Worm (Caenorhabditis elegans) whole organism, L4 larva: ENCODE data around the gene tra-1.

Experiments
- D1046.2 ChIP-seq: fragments of 200-800 bp; sonication (Bioruptor generic); IDR thresholded peaks from 2 replicates; pipeline ENCODE4 v1.3.6; 2022; ENCODE audit warnings: missing genetic modification characterization, missing compliant biosample characterization
- F10B5.3 ChIP-seq: sonication (generic microtip); optimal IDR thresholded peaks from 2 replicates; lab custom pipeline; 2016; ENCODE audit warnings: mild to moderate bottlenecking, missing genetic modification characterization, missing compliant biosample characterization
- F26F4.8 ChIP-seq: fragments of 200-800 bp; sonication (Bioruptor generic); conservative IDR thresholded peaks from 2 replicates; pipeline ENCODE4 v1.3.6; 2022; ENCODE audit warnings: missing genetic modification characterization, missing compliant biosample characterization
- F49E8.2 ChIP-seq: sonication (generic microtip); optimal IDR thresholded peaks from 2 replicates; lab custom pipeline; 2016; ENCODE audit warnings: missing compliant biosample characterization, mild to moderate bottlenecking, missing genetic modification characterization, borderline replicate concordance
- T26A8.4 ChIP-seq: fragments of 200-800 bp; sonication (Bioruptor generic); IDR thresholded peaks from 2 replicates; pipeline ENCODE4 v1.3.6; 2022; ENCODE audit warnings: missing genetic modification characterization, missing compliant biosample characterization
- Y48G9A.11 ChIP-seq: fragments of 200-800 bp; sonication (Bioruptor generic); IDR thresholded peaks from 2 replicates; pipeline ENCODE4 v1.3.6; 2022; ENCODE audit warnings: missing genetic modification reagents, missing genetic modification characterization, missing compliant biosample characterization
- aha-1 ChIP-seq: fragments of 150-350 bp; peaks from one replicate; lab custom pipeline; 2014; ENCODE audit warnings: missing biosample characterization, missing genetic modification characterization
- aly-2 ChIP-seq: sonication (generic microtip); optimal IDR thresholded peaks from 2 replicates; lab custom pipeline; 2018; ENCODE audit warnings: missing biosample characterization, missing genetic modification characterization
- ama-1 ChIP-seq: fragments of 150-350 bp; optimal IDR thresholded peaks from 2 replicates; lab custom pipeline; 2014; ENCODE audit warnings: inconsistent platforms, mixed read lengths
- ceh-32 ChIP-seq: sonication (generic microtip); optimal IDR thresholded peaks from 2 replicates; lab custom pipeline; 2016; ENCODE audit warnings: mild to moderate bottlenecking, missing genetic modification characterization, missing compliant biosample characterization; ENCODE audit not compliant: poor library complexity
- ceh-44 ChIP-seq: fragments of 200-800 bp; sonication (Bioruptor generic); IDR thresholded peaks from 2 replicates; pipeline ENCODE4 v1.3.6; 2022; ENCODE audit warnings: missing genetic modification reagents, missing genetic modification characterization, missing compliant biosample characterization
- ceh-62 ChIP-seq: sonication (generic microtip); optimal IDR thresholded peaks from 2 replicates; lab custom pipeline; 2017; ENCODE audit warnings: missing biosample characterization, missing genetic modification characterization
- dmd-6 ChIP-seq: fragments of 200-800 bp; sonication (Bioruptor generic); IDR thresholded peaks from 2 replicates; pipeline ENCODE4 v1.3.6; 2022; ENCODE audit warnings: missing genetic modification reagents, missing genetic modification characterization, missing compliant biosample characterization
- dmd-8 ChIP-seq: fragments of 200-800 bp; sonication (Bioruptor generic); IDR thresholded peaks from 2 replicates; pipeline ENCODE4 v1.3.6; 2022; ENCODE audit warnings: missing genetic modification characterization, missing compliant biosample characterization
- dpl-1 ChIP-seq: fragments of 150-350 bp; optimal IDR thresholded peaks from 2 replicates; lab custom pipeline; 2014; ENCODE audit warnings: missing biosample characterization, missing genetic modification reagents, missing genetic modification characterization
- duxl-1 ChIP-seq: sonication (generic microtip); optimal IDR thresholded peaks from 2 replicates; lab custom pipeline; 2016; ENCODE audit warnings: mild to moderate bottlenecking, missing genetic modification characterization, moderate library complexity, missing compliant biosample characterization; ENCODE audit not compliant: poor library complexity
- fos-1 ChIP-seq: fragments of 150-350 bp; optimal IDR thresholded peaks from 2 replicates; lab custom pipeline; 2014; ENCODE audit warnings: missing biosample characterization, missing genetic modification characterization
- gei-8 ChIP-seq: fragments of 200-800 bp; sonication (Bioruptor generic); optimal IDR thresholded peaks from 2 replicates; lab custom pipeline; 2018; ENCODE audit warnings: mild to moderate bottlenecking, missing genetic modification characterization, missing compliant biosample characterization
- hif-1 ChIP-seq, 2 experiments: sonication (generic microtip); optimal IDR thresholded peaks; 2 replicates each; lab custom pipeline; 2016 to 2017; ENCODE audit warnings: missing compliant biosample characterization in 2 of 2, missing genetic modification characterization in 2 of 2, missing genetic modification reagents in 2 of 2, missing genotype in 2 of 2, mild to moderate bottlenecking in 1 of 2
- hlh-11 ChIP-seq: fragments of 200-800 bp; sonication (Bioruptor generic); optimal IDR thresholded peaks from 2 replicates; lab custom pipeline; 2018; ENCODE audit warnings: mild to moderate bottlenecking, missing genetic modification characterization, missing compliant biosample characterization
- hlh-30 ChIP-seq: sonication (generic microtip); optimal IDR thresholded peaks from 2 replicates; lab custom pipeline; 2017; ENCODE audit warnings: antibody characterized with exemption, mild to moderate bottlenecking, missing genetic modification characterization, missing compliant biosample characterization; ENCODE audit not compliant: insufficient read depth
- lin-39 ChIP-seq: fragments of 150-350 bp; optimal IDR thresholded peaks from 2 replicates; lab custom pipeline; 2014; ENCODE audit warnings: missing biosample characterization, missing genetic modification reagents, missing genetic modification characterization
- madf-5 ChIP-seq, 2 experiments: fragments of 200-800 bp; sonication (Bioruptor generic); IDR thresholded peaks; 2 replicates each; pipeline ENCODE4 v1.3.6; 2022; ENCODE audit warnings: missing compliant biosample characterization in 2 of 2, missing genetic modification characterization in 2 of 2
- madf-9 ChIP-seq: fragments of 200-800 bp; sonication (Bioruptor generic); conservative IDR thresholded peaks from 2 replicates; pipeline ENCODE4 v1.3.6; 2022; ENCODE audit warnings: missing genetic modification reagents, missing genetic modification characterization, missing compliant biosample characterization
- mep-1 ChIP-seq: fragments of 150-350 bp; sonication (generic microtip); optimal IDR thresholded peaks from 3 replicates; lab custom pipeline; 2014; ENCODE audit warnings: missing biosample characterization, missing genetic modification characterization
- mes-2 ChIP-seq: sonication (generic microtip); optimal IDR thresholded peaks from 2 replicates; lab custom pipeline; 2016; ENCODE audit warnings: missing genotype, mild to moderate bottlenecking, missing genetic modification characterization, missing compliant biosample characterization; ENCODE audit not compliant: poor library complexity, severe bottlenecking
- mxl-2 ChIP-seq: fragments of 200-800 bp; sonication (Bioruptor generic); conservative IDR thresholded peaks from 2 replicates; pipeline ENCODE4 v1.3.6; 2022; ENCODE audit warnings: missing genetic modification reagents, missing genetic modification characterization, missing compliant biosample characterization
- mxl-3 ChIP-seq: fragments of 200-800 bp; sonication (Bioruptor generic); optimal IDR thresholded peaks from 2 replicates; lab custom pipeline; 2018; ENCODE audit warnings: mild to moderate bottlenecking, missing genetic modification characterization, missing compliant biosample characterization
- nhr-102 ChIP-seq: sonication (generic microtip); optimal IDR thresholded peaks from 2 replicates; lab custom pipeline; 2016; ENCODE audit warnings: mild to moderate bottlenecking, missing genetic modification characterization, moderate library complexity, missing compliant biosample characterization
- nhr-237 ChIP-seq: sonication (generic microtip); optimal IDR thresholded peaks from 2 replicates; lab custom pipeline; 2017; ENCODE audit warnings: missing biosample characterization, missing genetic modification characterization
- nhr-28 ChIP-seq: fragments of 150-350 bp; optimal IDR thresholded peaks from 2 replicates; lab custom pipeline; 2014; ENCODE audit warnings: missing biosample characterization, missing genetic modification characterization
- nhr-41 ChIP-seq: fragments of 200-800 bp; sonication (Bioruptor generic); IDR thresholded peaks from 2 replicates; pipeline ENCODE4 v1.3.6; 2022; ENCODE audit warnings: missing genetic modification reagents, missing genetic modification characterization, missing compliant biosample characterization
- php-3 ChIP-seq: fragments of 200-800 bp; sonication (Bioruptor generic); IDR thresholded peaks from 2 replicates; pipeline ENCODE4 v1.3.6; 2022; ENCODE audit warnings: missing genetic modification reagents, missing genetic modification characterization, missing compliant biosample characterization
- pqm-1 ChIP-seq: sonication (generic microtip); optimal IDR thresholded peaks from 2 replicates; lab custom pipeline; 2017; ENCODE audit warnings: missing biosample characterization, missing genetic modification characterization
- rbr-2 ChIP-seq: sonication (generic microtip); optimal IDR thresholded peaks from 2 replicates; lab custom pipeline; 2016; ENCODE audit warnings: missing genotype, missing genetic modification characterization, missing compliant biosample characterization
- set-16 ChIP-seq: fragments of 200-800 bp; sonication (Bioruptor generic); IDR thresholded peaks from 2 replicates; pipeline ENCODE4 v1.3.6; 2022; ENCODE audit warnings: missing genetic modification reagents, missing genetic modification characterization, missing compliant biosample characterization
- spr-3 ChIP-seq: fragments of 200-800 bp; sonication (Bioruptor generic); optimal IDR thresholded peaks from 2 replicates; lab custom pipeline; 2018; ENCODE audit warnings: mild to moderate bottlenecking, missing genetic modification characterization, missing compliant biosample characterization
- tag-97 ChIP-seq: fragments of 200-800 bp; sonication (Bioruptor generic); IDR thresholded peaks from 2 replicates; pipeline ENCODE4 v1.3.6; 2022; ENCODE audit warnings: missing genetic modification characterization, missing compliant biosample characterization
- unc-39 ChIP-seq: sonication (generic microtip); optimal IDR thresholded peaks from 2 replicates; lab custom pipeline; 2017; ENCODE audit warnings: missing biosample characterization, missing genetic modification characterization
- vab-7 ChIP-seq: fragments of 200-800 bp; sonication (Bioruptor generic); IDR thresholded peaks from 2 replicates; pipeline ENCODE4 v1.3.6; 2022; ENCODE audit warnings: missing genetic modification reagents, missing genetic modification characterization, missing compliant biosample characterization
- zip-2 ChIP-seq: fragments of 150-350 bp; optimal IDR thresholded peaks from 2 replicates; lab custom pipeline; 2014; ENCODE audit warnings: missing biosample characterization, missing genetic modification characterization

Gene tra-1

DNA sequence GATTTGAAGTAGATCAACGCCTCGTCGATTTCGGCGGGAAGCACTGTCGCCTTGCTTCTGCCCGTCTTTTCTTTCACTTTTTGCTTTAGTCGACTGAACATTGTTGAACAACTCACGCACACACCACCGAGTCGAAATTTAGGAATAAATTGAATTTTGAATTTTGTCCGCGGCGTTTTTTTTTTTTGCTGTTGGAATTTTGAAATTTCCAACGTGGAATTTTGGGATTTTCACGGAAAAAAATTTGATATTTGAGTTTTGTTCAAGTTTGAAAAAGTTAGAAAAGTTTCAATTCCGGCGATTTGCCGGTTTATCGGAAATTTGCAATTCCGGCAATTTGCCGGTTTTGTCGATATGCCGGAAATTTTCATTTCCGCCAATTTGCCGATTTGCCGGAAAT lies 37.9 kb downstream of the tra-1 start, which contains the start of gene Y47D3A.31:
TSS of gene Y47D3A.31 (minus strand) at position 101 of the 400 bp plus-strand sequence.
- TF ChIP-seq aha-1 (tag; lab: Kevin White, UChicago) (no peak), tag-97 (GFP tag; lab: Robert Waterston, UW) (no peak), madf-5 (GFP tag; IDR thresholded peaks at IDR 0.05; lab: Robert Waterston, UW) (no peak), duxl-1 (tag; lab: Kevin White, UChicago) (no peak), aly-2 (tag; lab: Kevin White, UChicago) (no peak), gei-8 (GFP tag; lab: Kevin White, UChicago) (no peak), nhr-41 (no peak), nhr-237 (tag; lab: Kevin White, UChicago) (no peak), spr-3 (GFP tag; lab: Kevin White, UChicago) (no peak), mep-1 (tag; lab: Kevin White, UChicago) (no peak), nhr-102 (no peak), F26F4.8 (GFP tag; lab: Robert Waterston, UW) (no peak), ceh-62 (tag; lab: Kevin White, UChicago) (no peak), D1046.2 (GFP tag; lab: Robert Waterston, UW) (no peak), F49E8.2 (tag; lab: Kevin White, UChicago) (no peak), ama-1 (lab: Kevin White, UChicago) (no peak), php-3 (GFP tag; lab: Robert Waterston, UW) (no peak), dmd-6 (GFP tag; lab: Robert Waterston, UW) (no peak)

DNA sequence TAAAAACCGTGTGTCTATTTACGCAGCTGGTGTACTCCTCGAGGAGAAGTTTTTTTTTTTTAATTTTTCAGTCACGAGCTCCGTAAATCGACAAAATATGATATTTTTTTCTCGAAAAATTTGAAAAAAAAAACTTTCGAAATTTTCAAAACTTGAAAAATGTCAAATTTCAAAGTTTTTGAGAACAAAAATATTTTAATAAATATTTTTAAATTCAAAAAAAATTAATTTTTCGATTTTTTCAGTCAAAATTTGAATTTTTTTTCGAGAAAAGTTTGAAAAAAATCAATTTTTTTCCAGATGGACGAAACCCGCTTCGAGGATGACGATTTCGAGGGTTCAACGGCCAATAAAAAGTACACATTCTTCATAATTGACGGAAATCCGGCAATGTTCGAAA lies 40.5 kb downstream of the tra-1 start, which contains the start of gene cku-70:
TSS of gene cku-70 (plus strand) at position 301 of the 400 bp plus-strand sequence.
- TF ChIP-seq ceh-32 (tag; lab: Kevin White, UChicago): no peak
- TF ChIP-seq lin-39 (tag; lab: Kevin White, UChicago): no peak
- no peak for TF ChIP-seq php-3 (GFP tag; lab: Robert Waterston, UW)
- TF ChIP-seq hif-1 (tag; optimal IDR thresholded peaks at IDR 0.05; lab: Kevin White, UChicago): no peak
- TF ChIP-seq ceh-44 (GFP tag; lab: Robert Waterston, UW): no peak
- TF ChIP-seq fos-1: no peak
- TF ChIP-seq zip-2 (tag; lab: Kevin White, UChicago): no peak
- TF ChIP-seq, all 104 proteins: peak for 0

DNA sequence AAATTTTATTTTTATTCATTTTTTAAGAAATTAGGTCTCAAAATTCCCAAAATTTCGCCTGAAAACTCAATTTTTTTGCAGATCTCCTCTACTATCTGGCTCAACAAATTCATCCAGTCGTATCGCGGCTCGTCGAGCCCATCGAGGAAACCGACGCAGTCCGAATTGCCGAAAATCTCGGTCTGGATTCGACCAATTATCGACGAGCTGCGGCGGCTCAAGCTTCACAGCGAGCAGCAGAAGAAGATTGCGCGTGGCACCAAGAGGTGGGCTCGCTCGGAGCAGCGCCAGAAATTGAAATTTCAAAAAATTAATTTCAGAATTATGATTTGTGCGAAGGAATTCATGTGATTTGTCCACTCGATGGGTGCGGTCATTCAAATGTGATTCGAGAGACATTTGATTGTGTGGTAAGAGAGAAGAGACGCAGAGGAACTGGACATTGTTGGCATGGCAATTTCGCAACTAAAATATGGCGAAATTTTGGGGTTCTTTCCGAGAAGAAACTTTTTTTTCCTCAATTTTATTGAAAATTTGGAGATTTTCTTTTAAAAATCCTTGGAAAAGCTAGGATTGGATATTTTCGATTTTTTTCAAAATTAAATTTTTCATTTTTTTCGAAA lies 45.6 kb downstream of the tra-1 start:
- no peak for TF ChIP-seq Y48G9A.11 (GFP tag; lab: Robert Waterston, UW)
- no peak for TF ChIP-seq fos-1
- TF ChIP-seq mxl-3: no peak
- peak; percentile 21 for TF ChIP-seq hlh-30 (tag; lab: Kevin White, UChicago)
- TF ChIP-seq set-16 (GFP tag; lab: Robert Waterston, UW): peak; percentile 65; the same call in 1 of the 2 replicates
- no peak for TF ChIP-seq dpl-1 (GFP tag; lab: Kevin White, UChicago)
- no peak for TF ChIP-seq nhr-102
- TF ChIP-seq rbr-2 (tag; lab: Kevin White, UChicago): no peak

ce11 chrIII:11142908-11143307 lies 52.1 kb downstream of the tra-1 start:
- peak; percentile 89 for TF ChIP-seq set-16 (GFP tag; lab: Robert Waterston, UW)
- TF ChIP-seq mxl-2 (GFP tag; lab: Robert Waterston, UW): no peak
- peak; percentile 79 for TF ChIP-seq aha-1 (tag; lab: Kevin White, UChicago)
- TF ChIP-seq, all 104 proteins: peak for 2

DNA sequence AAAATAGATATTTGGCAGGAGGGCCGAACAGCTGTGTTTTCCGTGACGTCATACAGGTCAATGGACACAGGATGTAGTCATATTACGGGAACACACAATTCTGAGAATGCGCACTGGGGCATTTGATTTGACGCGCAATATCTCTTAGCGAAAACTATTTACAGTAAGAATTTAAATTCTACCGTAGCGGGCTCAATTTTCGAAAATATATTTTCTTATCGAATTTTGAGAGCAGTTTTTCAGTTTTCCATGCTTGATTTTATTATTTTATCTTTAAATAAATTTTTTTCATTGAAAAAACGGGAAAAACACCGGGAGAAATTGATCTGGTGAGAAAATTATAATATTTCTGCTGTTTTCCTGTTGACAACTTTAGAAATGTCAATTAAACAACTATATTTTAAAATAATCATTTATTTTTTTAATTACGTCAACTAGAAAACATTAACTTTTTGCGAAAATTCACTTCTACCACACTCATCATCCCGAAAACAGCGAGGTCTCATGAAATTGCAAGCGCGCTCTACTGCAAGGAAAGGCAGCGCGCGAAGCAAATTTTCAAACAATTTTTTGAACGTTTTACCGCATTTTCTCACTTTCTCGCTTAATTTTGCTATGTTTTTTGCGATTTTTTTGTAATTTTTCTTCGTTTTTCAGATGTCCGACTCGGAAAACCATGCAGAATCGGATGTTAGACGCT lies 53.1 kb downstream of the tra-1 start, which contains the start of the genes Y47D3A.1 and pola-1:
TSS of gene Y47D3A.1 (minus strand) at position 51 of the 700 bp plus-strand sequence.
TSS of gene pola-1 (plus strand) at position 658 of the 700 bp plus-strand sequence.
- TF ChIP-seq dmd-8 (GFP tag; lab: Robert Waterston, UW): no peak
- no peak for TF ChIP-seq madf-5 (GFP tag; IDR thresholded peaks at IDR 0.05; lab: Robert Waterston, UW)
- TF ChIP-seq dpl-1 (GFP tag; lab: Kevin White, UChicago): peak; percentile 92
- TF ChIP-seq aly-2 (tag; lab: Kevin White, UChicago): no peak
- no peak for TF ChIP-seq pqm-1 (tag; lab: Kevin White, UChicago)
- TF ChIP-seq mes-2 (tag; lab: Kevin White, UChicago): peak; percentile 96
- no peak for TF ChIP-seq F26F4.8 (GFP tag; lab: Robert Waterston, UW)
- TF ChIP-seq nhr-28 (tag; lab: Kevin White, UChicago): peak; percentile 68
- peak; percentile 65 for TF ChIP-seq vab-7 (GFP tag; lab: Robert Waterston, UW)
- no peak for TF ChIP-seq T26A8.4 (GFP tag; lab: Robert Waterston, UW)
- 0 out of 2 replicates have a peak, but pooled peaks have one; percentile 23 for TF ChIP-seq madf-9 (GFP tag; lab: Robert Waterston, UW)
- peak; percentile 54 for TF ChIP-seq hlh-11 (tag; lab: Kevin White, UChicago)
- TF ChIP-seq unc-39: no peak
- TF ChIP-seq F10B5.3 (tag; lab: Kevin White, UChicago): no peak
